Fruit fly (Drosophila melanogaster) whole organism, embryonic: ENCODE measurements around the gene lectin-28C.

Source experiments
- CG10147 ChIP-seq: fragments of 200-800 bp; sonication (Bioruptor generic); optimal IDR thresholded peaks from 2 replicates; lab custom pipeline; 2019; ENCODE audit warnings: missing biosample characterization, mild to moderate bottlenecking, missing genetic modification characterization, moderate library complexity
- CG1024 ChIP-seq: fragments of 200-800 bp; sonication (Bioruptor generic); IDR thresholded peaks from 2 replicates; pipeline ENCODE4 v1.3.6; 2022; ENCODE audit warnings: missing biosample characterization, missing genetic modification characterization
- CG10274 ChIP-seq: fragments of 200-800 bp; sonication (Bioruptor generic); optimal IDR thresholded peaks from 3 replicates; lab custom pipeline; 2017; ENCODE audit warnings: missing biosample characterization, mild to moderate bottlenecking, missing genetic modification characterization
- CG10431 ChIP-seq: fragments of 200-800 bp; sonication (Bioruptor generic); optimal IDR thresholded peaks from 3 replicates; lab custom pipeline; 2018; ENCODE audit warnings: missing biosample characterization, mild to moderate bottlenecking, missing genetic modification characterization
- CG12219 ChIP-seq: fragments of 200-800 bp; sonication (Bioruptor generic); optimal IDR thresholded peaks from 3 replicates; lab custom pipeline; 2018; ENCODE audit warnings: missing biosample characterization, mild to moderate bottlenecking, missing genetic modification characterization
- CG12299 ChIP-seq: fragments of 200-800 bp; sonication (Bioruptor generic); optimal IDR thresholded peaks from 2 replicates; lab custom pipeline; 2018; ENCODE audit warnings: missing biosample characterization, mild to moderate bottlenecking, missing genetic modification characterization
- CG12659 ChIP-seq: fragments of 200-800 bp; sonication (Bioruptor generic); optimal IDR thresholded peaks from 3 replicates; lab custom pipeline; 2017; ENCODE audit warnings: mild to moderate bottlenecking, missing biosample characterization, missing genetic modification reagents, missing genetic modification characterization
- CG17361 ChIP-seq: fragments of 200-800 bp; sonication (Bioruptor generic); IDR thresholded peaks from 3 replicates; pipeline ENCODE4 v1.3.6; 2022; ENCODE audit warnings: missing biosample characterization, missing genetic modification characterization
- CG17568 ChIP-seq: fragments of 200-800 bp; sonication (Bioruptor generic); optimal IDR thresholded peaks from 2 replicates; lab custom pipeline; 2018; ENCODE audit warnings: missing biosample characterization, mild to moderate bottlenecking, missing genetic modification characterization, moderate library complexity
- CG18262 ChIP-seq: fragments of 200-800 bp; optimal IDR thresholded peaks from 3 replicates; lab custom pipeline; 2019; ENCODE audit warnings: missing biosample characterization, mild to moderate bottlenecking, missing genetic modification characterization, moderate library complexity
- CG32767 ChIP-seq: fragments of 200-800 bp; sonication (Bioruptor generic); IDR thresholded peaks from 2 replicates; pipeline ENCODE4 v1.3.6; 2022; ENCODE audit warnings: missing biosample characterization, missing genetic modification characterization
- CG32772 ChIP-seq: fragments of 200-800 bp; sonication (Bioruptor generic); IDR thresholded peaks from 2 replicates; pipeline ENCODE4 v1.3.6; 2022; ENCODE audit warnings: missing biosample characterization, missing genetic modification characterization
- CG5180 ChIP-seq: fragments of 200-800 bp; sonication (Bioruptor generic); optimal IDR thresholded peaks from 3 replicates; lab custom pipeline; 2017; ENCODE audit warnings: missing biosample characterization, missing genetic modification characterization, mild to moderate bottlenecking, moderate library complexity, missing genetic modification reagents
- CG6683 ChIP-seq: fragments of 200-800 bp; sonication (Bioruptor generic); optimal IDR thresholded peaks from 2 replicates; lab custom pipeline; 2017; ENCODE audit warnings: missing biosample characterization, mild to moderate bottlenecking, missing genetic modification characterization, missing genetic modification reagents
- CG6854 ChIP-seq: fragments of 200-800 bp; sonication (Bioruptor generic); optimal IDR thresholded peaks from 3 replicates; lab custom pipeline; 2017; ENCODE audit warnings: missing biosample characterization, mild to moderate bottlenecking, missing genetic modification characterization
- CG8388 ChIP-seq: fragments of 200-800 bp; sonication (Bioruptor generic); optimal IDR thresholded peaks from 2 replicates; lab custom pipeline; 2019; ENCODE audit warnings: missing biosample characterization, mild to moderate bottlenecking, missing genetic modification characterization, moderate library complexity
- CG9876 ChIP-seq: fragments of 200-800 bp; sonication (Bioruptor generic); optimal IDR thresholded peaks from 2 replicates; lab custom pipeline; 2016; ENCODE audit warnings: missing biosample characterization, missing genetic modification characterization
- Dbx ChIP-seq: fragments of 200-800 bp; sonication (Bioruptor generic); IDR thresholded peaks from 3 replicates; pipeline ENCODE4 v1.3.6; 2022; ENCODE audit warnings: missing biosample characterization, missing genetic modification characterization
- Dip3 ChIP-seq: fragments of 200-800 bp; sonication (Bioruptor generic); optimal IDR thresholded peaks from 3 replicates; lab custom pipeline; 2016; ENCODE audit warnings: missing biosample characterization, missing genetic modification characterization
- Eip74EF ChIP-seq, 2 experiments: fragments of 200-800 bp in 1 of 2; fragments of >200 bp in 1 of 2; sonication (Bioruptor generic) in 1 of 2; optimal IDR thresholded peaks; 2 replicates each; lab custom pipeline; 2017 to 2019; ENCODE audit warnings: missing biosample characterization in 2 of 2, missing genetic modification characterization in 2 of 2, mild to moderate bottlenecking in 1 of 2, moderate library complexity in 1 of 2
- Ets65A ChIP-seq: fragments of 200-800 bp; sonication (Bioruptor generic); peaks from one replicate; lab custom pipeline; 2016; ENCODE audit warnings: missing biosample characterization, missing genetic modification characterization
- Fer1 ChIP-seq: fragments of 200-800 bp; sonication (Bioruptor generic); optimal IDR thresholded peaks from 2 replicates; lab custom pipeline; 2017; ENCODE audit warnings: missing biosample characterization, mild to moderate bottlenecking, missing genetic modification characterization
- H15 ChIP-seq: fragments of 200-800 bp; sonication (Bioruptor generic); IDR thresholded peaks from 3 replicates; pipeline ENCODE4 v1.3.6; 2022; ENCODE audit warnings: missing biosample characterization, missing genetic modification characterization
- Hsf ChIP-seq: fragments of 200-800 bp; sonication (Bioruptor generic); optimal IDR thresholded peaks from 3 replicates; lab custom pipeline; 2016; ENCODE audit warnings: missing biosample characterization, missing genetic modification characterization
- MESR4 ChIP-seq: fragments of 200-800 bp; sonication (Bioruptor generic); optimal IDR thresholded peaks from 2 replicates; lab custom pipeline; 2018; ENCODE audit warnings: missing biosample characterization, mild to moderate bottlenecking, missing genetic modification characterization, moderate library complexity
- Myb ChIP-seq: fragments of 200-800 bp; sonication (Bioruptor generic); optimal IDR thresholded peaks from 2 replicates; lab custom pipeline; 2016; ENCODE audit warnings: missing biosample characterization, missing genetic modification characterization
- NFAT ChIP-seq: fragments of 200-800 bp; sonication (Bioruptor generic); IDR thresholded peaks from 2 replicates; pipeline ENCODE4 v1.3.6; 2022; ENCODE audit warnings: missing biosample characterization, missing genetic modification characterization
- Rx ChIP-seq: fragments of 200-800 bp; sonication (Bioruptor generic); IDR thresholded peaks from 2 replicates; pipeline ENCODE4 v1.3.6; 2022; ENCODE audit warnings: missing biosample characterization, missing genetic modification characterization
- Scr ChIP-seq: fragments of 200-800 bp; sonication (Bioruptor generic); IDR thresholded peaks from 2 replicates; pipeline ENCODE4 v1.3.6; 2022; ENCODE audit warnings: missing biosample characterization, missing genetic modification characterization; ENCODE audit not compliant: partially characterized antibody
- Sry-δ ChIP-seq: fragments of 200-800 bp; sonication (Bioruptor generic); optimal IDR thresholded peaks from 2 replicates; lab custom pipeline; 2016; ENCODE audit warnings: missing biosample characterization, missing genetic modification characterization
- Xbp1 ChIP-seq: fragments of 200-800 bp; sonication (Bioruptor generic); optimal IDR thresholded peaks from 3 replicates; lab custom pipeline; 2016; ENCODE audit warnings: missing biosample characterization, mild to moderate bottlenecking, missing genetic modification characterization
- ap ChIP-seq: fragments of 200-800 bp; sonication (Bioruptor generic); IDR thresholded peaks from 2 replicates; pipeline ENCODE4 v1.3.6; 2022; ENCODE audit warnings: missing biosample characterization, missing genetic modification characterization
- bcd ChIP-seq: fragments of 200-800 bp; sonication (Bioruptor generic); optimal IDR thresholded peaks from 2 replicates; lab custom pipeline; 2017; ENCODE audit warnings: missing biosample characterization, mild to moderate bottlenecking, missing genetic modification characterization
- bigmax ChIP-seq: fragments of 200-800 bp; sonication (Bioruptor generic); optimal IDR thresholded peaks from 2 replicates; lab custom pipeline; 2018; ENCODE audit warnings: missing biosample characterization, mild to moderate bottlenecking, missing genetic modification characterization
- corto ChIP-seq: fragments of 200-800 bp; sonication (Bioruptor generic); optimal IDR thresholded peaks from 2 replicates; lab custom pipeline; 2016; ENCODE audit warnings: missing biosample characterization, mild to moderate bottlenecking, missing genetic modification characterization, moderate library complexity
- dmrt11E ChIP-seq: fragments of 200-800 bp; sonication (Bioruptor generic); optimal IDR thresholded peaks from 3 replicates; lab custom pipeline; 2018; ENCODE audit warnings: missing biosample characterization, mild to moderate bottlenecking, missing genetic modification characterization, moderate library complexity
- fd64A ChIP-seq: fragments of 200-800 bp; sonication (Bioruptor generic); optimal IDR thresholded peaks from 3 replicates; lab custom pipeline; 2018; ENCODE audit warnings: missing biosample characterization, mild to moderate bottlenecking, missing genetic modification characterization
- grau ChIP-seq: fragments of 200-800 bp; optimal IDR thresholded peaks from 3 replicates; lab custom pipeline; 2019; ENCODE audit warnings: missing biosample characterization, mild to moderate bottlenecking, missing genetic modification characterization, moderate library complexity
- ham ChIP-seq: fragments of 200-800 bp; sonication (Bioruptor generic); IDR thresholded peaks from 2 replicates; pipeline ENCODE4 v1.3.6; 2022; ENCODE audit warnings: missing biosample characterization, missing genetic modification characterization
- kay ChIP-seq: fragments of 200-800 bp; sonication (Bioruptor generic); optimal IDR thresholded peaks from 2 replicates; lab custom pipeline; 2016; ENCODE audit warnings: missing biosample characterization, missing genetic modification characterization
- luna ChIP-seq: fragments of 200-800 bp; sonication (Bioruptor generic); optimal IDR thresholded peaks from 2 replicates; lab custom pipeline; 2016; ENCODE audit warnings: missing biosample characterization, missing genetic modification characterization
- pho ChIP-seq: fragments of 200-800 bp; sonication (Bioruptor generic); optimal IDR thresholded peaks from 2 replicates; lab custom pipeline; 2016; ENCODE audit warnings: missing biosample characterization, missing genetic modification characterization
- pros ChIP-seq: fragments of 200-800 bp; sonication (Bioruptor generic); optimal IDR thresholded peaks from 3 replicates; lab custom pipeline; 2019; ENCODE audit warnings: missing biosample characterization, mild to moderate bottlenecking, missing genetic modification characterization, moderate library complexity
- ro ChIP-seq: fragments of 200-800 bp; sonication (Bioruptor generic); IDR thresholded peaks from 2 replicates; pipeline ENCODE4 v1.3.6; 2022; ENCODE audit warnings: missing biosample characterization, missing genetic modification characterization
- run ChIP-seq: fragments of 200-800 bp; sonication (Bioruptor generic); optimal IDR thresholded peaks from 3 replicates; lab custom pipeline; 2018; ENCODE audit warnings: missing biosample characterization, mild to moderate bottlenecking, missing genetic modification characterization
- salm ChIP-seq: fragments of 200-800 bp; sonication (Bioruptor generic); optimal IDR thresholded peaks from 2 replicates; lab custom pipeline; 2018; ENCODE audit warnings: missing biosample characterization, mild to moderate bottlenecking, missing genetic modification characterization
- sqz ChIP-seq: fragments of 200-800 bp; sonication (Bioruptor generic); optimal IDR thresholded peaks from 3 replicates; lab custom pipeline; 2018; ENCODE audit warnings: missing biosample characterization, mild to moderate bottlenecking, missing genetic modification characterization
- sug ChIP-seq: fragments of 200-800 bp; optimal IDR thresholded peaks from 2 replicates; lab custom pipeline; 2019; ENCODE audit warnings: missing biosample characterization, mild to moderate bottlenecking, missing genetic modification characterization, moderate library complexity
- tgo ChIP-seq: fragments of 200-800 bp; sonication (Bioruptor generic); IDR thresholded peaks from 3 replicates; pipeline ENCODE4 v1.3.6; 2022; ENCODE audit warnings: missing biosample characterization, missing genetic modification characterization
- unpg ChIP-seq: fragments of 200-800 bp; sonication (Bioruptor generic); optimal IDR thresholded peaks from 3 replicates; lab custom pipeline; 2018; ENCODE audit warnings: missing biosample characterization, mild to moderate bottlenecking, missing genetic modification characterization, moderate library complexity
- zfh1 ChIP-seq: fragments of 200-800 bp; sonication (Bioruptor generic); IDR thresholded peaks from 3 replicates; pipeline ENCODE4 v1.3.6; 2022; ENCODE audit warnings: missing biosample characterization, missing genetic modification characterization

The lectin-28C gene

dm6 chr2L:7813357-7813756 is 43.5 kb upstream of the lectin-28C start (continued):
- peak; percentile 27; the same call in 1 of the 3 replicates for TF ChIP-seq tgo
- peak; percentile 24 for TF ChIP-seq unpg
- peak; percentile 17 for TF ChIP-seq sqz (GFP tag; lab: Kevin White, UChicago)
- TF ChIP-seq CG10147 (GFP tag; lab: Kevin White, UChicago), result peak; percentile 64
- no peak for TF ChIP-seq Xbp1 (GFP tag; lab: Kevin White, UChicago)
- TF ChIP-seq salm (tag; lab: Kevin White, UChicago), result no peak
- peak; percentile 46; the same call in 1 of the 2 replicates for TF ChIP-seq CG32767 (GFP tag; lab: Robert Waterston, UW)
- TF ChIP-seq CG18262 (tag; lab: Kevin White, UChicago), result peak; percentile 46
- TF ChIP-seq CG6854 (GFP tag; lab: Kevin White, UChicago), result peak; percentile 33
- TF ChIP-seq CG10274, result peak; percentile 14
- TF ChIP-seq CG1024 (GFP tag; lab: Robert Waterston, UW), result no peak
- peak; percentile 7 for TF ChIP-seq bcd (GFP tag; lab: Kevin White, UChicago)
- TF ChIP-seq CG12219 (GFP tag; lab: Kevin White, UChicago), result peak; percentile 25
- peak; percentile 76 for TF ChIP-seq CG12299 (tag; lab: Kevin White, UChicago)
- no peak for TF ChIP-seq pros (GFP tag; lab: Kevin White, UChicago)
- no peak for TF ChIP-seq MESR4 (GFP tag; lab: Kevin White, UChicago)
- TF ChIP-seq zfh1 (GFP tag; lab: Robert Waterston, UW), result no peak
- TF ChIP-seq corto (GFP tag; lab: Kevin White, UChicago), result no peak
- TF ChIP-seq Sry-δ (GFP tag; lab: Kevin White, UChicago), result peak; percentile 1
- peak; percentile 34 for TF ChIP-seq pho
- TF ChIP-seq CG9876, result no peak
- TF ChIP-seq Scr (GFP tag; lab: Robert Waterston, UW), result no peak
- peak; percentile 29; the same call in 1 of the 3 replicates for TF ChIP-seq Dbx (GFP tag; lab: Robert Waterston, UW)
- no peak for TF ChIP-seq ro (GFP tag; lab: Robert Waterston, UW)
- no peak for TF ChIP-seq CG32772 (GFP tag; lab: Robert Waterston, UW)
- TF ChIP-seq Myb (GFP tag; lab: Kevin White, UChicago), result no peak
- TF ChIP-seq CG12659 (GFP tag; lab: Kevin White, UChicago), result peak; percentile 35
- no peak for TF ChIP-seq ap (GFP tag; lab: Robert Waterston, UW)
- peak; percentile 44 for TF ChIP-seq dmrt11E (tag; lab: Kevin White, UChicago)
- no peak for TF ChIP-seq ham (GFP tag; lab: Robert Waterston, UW)
- TF ChIP-seq Dip3 (GFP tag; lab: Kevin White, UChicago), result peak; percentile 38
- TF ChIP-seq Eip74EF (GFP tag; optimal IDR thresholded peaks at IDR 0.05; lab: Kevin White, UChicago), result peak in 1 of 2 experiments; percentile 28
- TF ChIP-seq CG8388, result no peak
- peak; percentile 81 for TF ChIP-seq fd64A (GFP tag; lab: Kevin White, UChicago)
- no peak for TF ChIP-seq Rx (GFP tag; lab: Robert Waterston, UW)
- peak; percentile 51 for TF ChIP-seq kay (GFP tag; lab: Kevin White, UChicago)
- TF ChIP-seq grau (tag; lab: Kevin White, UChicago), result no peak
- peak; percentile 32 for TF ChIP-seq CG5180 (GFP tag; lab: Kevin White, UChicago)
- peak; percentile 34; the same call in 2 of the 3 replicates for TF ChIP-seq CG17361 (GFP tag; lab: Robert Waterston, UW)
- peak; percentile 24 for TF ChIP-seq bigmax (GFP tag; lab: Kevin White, UChicago)
- peak; percentile 65; the same call in 1 of the 2 replicates for TF ChIP-seq NFAT
- TF ChIP-seq CG17568 (GFP tag; lab: Kevin White, UChicago), result peak; percentile 43
- no peak for TF ChIP-seq luna (GFP tag; lab: Kevin White, UChicago)
- peak; percentile 70 for TF ChIP-seq sug
- no peak for TF ChIP-seq Ets65A (GFP tag; lab: Kevin White, UChicago)
- no peak for TF ChIP-seq H15 (GFP tag; lab: Robert Waterston, UW)
- peak; percentile 79 for TF ChIP-seq Fer1 (GFP tag; lab: Kevin White, UChicago)
- TF ChIP-seq Hsf (GFP tag; lab: Kevin White, UChicago), result no peak
- TF ChIP-seq run (tag; lab: Kevin White, UChicago), result no peak
- TF ChIP-seq CG10431 (GFP tag; lab: Kevin White, UChicago), result peak; percentile 38
- peak; percentile 62 for TF ChIP-seq CG6683
